Worm (Caenorhabditis elegans): ENCODE measurements around the gene srbc-12.

- TF ChIP-seq dao-5 (tag; optimal IDR thresholded peaks at IDR 0.05) (no peak), him-1 (tag; optimal IDR thresholded peaks at IDR 0.05) (no peak), W03F9.2 (tag; optimal IDR thresholded peaks at IDR 0.05) (no peak)
Measured at ce11 chrV:842611-843010, 7.0 kb upstream of the srbc-12 start.

All from whole organism, L4/young adult.